Fruit fly (Drosophila melanogaster): ENCODE data around the gene Arpc4.

Gene Arpc4

DNA sequence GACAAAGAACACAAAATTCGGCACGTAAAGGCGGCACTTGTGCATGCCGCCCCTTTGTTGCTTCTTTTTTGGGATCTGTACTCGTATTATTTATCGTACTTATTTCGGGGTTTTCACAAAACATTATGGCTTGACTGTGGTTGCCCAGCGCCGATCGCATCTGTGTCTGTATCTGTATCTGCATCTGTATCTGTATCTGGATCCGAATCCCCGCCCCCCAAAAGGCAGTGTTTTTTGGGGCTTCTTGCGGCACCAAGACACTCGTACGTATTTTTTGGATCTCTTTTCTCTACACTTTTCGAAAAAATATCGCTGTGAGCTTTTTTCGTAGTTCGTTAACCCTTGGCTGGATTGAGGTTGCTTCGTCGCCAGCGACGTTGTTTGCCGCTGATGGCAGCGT, 37.2 kb upstream of the Arpc4 start:
- peak; percentile 64 for TF ChIP-seq Hr83 (GFP tag; optimal IDR thresholded peaks at IDR 0.05; ENCODE audit: poor library complexity, severe bottlenecking)
- no peak for TF ChIP-seq Rel (GFP tag; optimal IDR thresholded peaks at IDR 0.05)
- peak; percentile 88 for TF ChIP-seq Rel (tag; optimal IDR thresholded peaks at IDR 0.05)
- TF ChIP-seq Sp1 (GFP tag; optimal IDR thresholded peaks at IDR 0.05), result peak; percentile 18
- no peak for TF ChIP-seq CrebA (GFP tag; optimal IDR thresholded peaks at IDR 0.05; ENCODE audit: borderline replicate concordance)
- peak; percentile 26 for TF ChIP-seq jim (GFP tag; optimal IDR thresholded peaks at IDR 0.05)
- TF ChIP-seq br (GFP tag; optimal IDR thresholded peaks at IDR 0.05), result peak; percentile 12
- TF ChIP-seq Dif (GFP tag; optimal IDR thresholded peaks at IDR 0.05; ENCODE audit: partially characterized antibody), result peak; percentile 24
- TF ChIP-seq OdsH (GFP tag; optimal IDR thresholded peaks at IDR 0.05), result no peak
- TF ChIP-seq GATAd (GFP tag; optimal IDR thresholded peaks at IDR 0.05), result no peak

DNA sequence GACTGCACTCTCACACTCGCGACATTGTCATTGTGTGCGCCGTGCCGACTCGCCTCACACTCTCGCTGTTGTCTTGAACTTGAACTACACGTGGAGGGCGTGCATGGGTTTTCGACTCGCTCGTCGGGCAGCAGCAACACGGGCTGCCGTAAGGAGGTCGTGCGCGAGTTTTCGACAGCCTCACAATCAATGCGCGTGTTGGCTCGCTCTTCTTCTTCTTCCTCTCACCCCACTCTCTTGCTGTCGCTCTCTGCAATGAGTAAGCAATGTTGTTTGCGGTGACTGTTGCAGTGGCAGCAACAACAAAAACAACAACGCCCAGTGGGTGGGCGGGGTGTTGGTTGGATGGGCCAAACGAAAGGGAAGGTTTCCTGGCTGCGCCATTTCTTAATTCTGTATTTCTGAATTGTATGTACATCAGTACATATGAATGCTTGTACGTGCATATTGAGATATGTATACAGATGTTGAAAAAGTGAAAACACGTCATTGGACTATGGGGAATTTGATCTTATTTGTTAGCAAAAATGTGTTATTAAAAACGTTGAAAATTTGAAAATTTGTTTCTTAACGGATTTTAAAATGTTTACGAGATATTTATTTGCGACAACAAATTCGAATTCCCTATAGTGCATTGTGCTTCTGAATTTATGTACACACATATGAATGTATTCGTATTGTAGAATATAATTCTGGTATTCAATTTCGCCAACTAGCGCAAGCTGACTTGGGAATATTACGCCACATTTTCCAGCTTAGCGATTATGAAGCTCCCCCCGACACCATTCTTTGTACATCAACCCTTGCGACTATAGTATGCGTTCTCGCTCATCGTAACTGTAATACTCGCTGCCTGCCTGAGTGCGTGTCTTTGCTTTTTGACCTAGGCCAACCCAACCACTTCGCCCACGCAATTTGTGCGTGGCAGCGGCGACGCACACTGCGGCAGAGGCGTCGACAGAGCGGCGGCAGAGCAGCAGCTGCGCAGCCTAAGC, 36.3 kb upstream of the Arpc4 start:
- no peak for TF ChIP-seq Abd-B (GFP tag; optimal IDR thresholded peaks at IDR 0.05)
- peak; percentile 56 for TF ChIP-seq psq (GFP tag; optimal IDR thresholded peaks at IDR 0.05)
- peak; percentile 83 for TF ChIP-seq Dif (GFP tag; optimal IDR thresholded peaks at IDR 0.05; ENCODE audit: partially characterized antibody)
- no peak for TF ChIP-seq usp (GFP tag; optimal IDR thresholded peaks at IDR 0.05)
- no peak for TF ChIP-seq Mio (GFP tag; optimal IDR thresholded peaks at IDR 0.05)
- TF ChIP-seq woc (GFP tag; optimal IDR thresholded peaks at IDR 0.05), result no peak
- peak; percentile 49 for TF ChIP-seq Sp1 (GFP tag; optimal IDR thresholded peaks at IDR 0.05)
- peak; percentile 96 for TF ChIP-seq Jra (GFP tag; optimal IDR thresholded peaks at IDR 0.05)
- peak; percentile 29 for TF ChIP-seq sage (GFP tag; optimal IDR thresholded peaks at IDR 0.05)
- no peak for TF ChIP-seq OdsH (GFP tag; optimal IDR thresholded peaks at IDR 0.05)
- peak; percentile 39 for TF ChIP-seq jim (GFP tag; optimal IDR thresholded peaks at IDR 0.05)
- TF ChIP-seq pan (optimal IDR thresholded peaks at IDR 0.05), result no peak
- no peak for TF ChIP-seq Hr78 (GFP tag; optimal IDR thresholded peaks at IDR 0.05)
- TF ChIP-seq N (GFP tag; optimal IDR thresholded peaks at IDR 0.05), result no peak
- TF ChIP-seq Vsx2 (GFP tag; optimal IDR thresholded peaks at IDR 0.05; ENCODE audit: partially characterized antibody), result peak; percentile 48
- TF ChIP-seq rgr (GFP tag; optimal IDR thresholded peaks at IDR 0.05), result peak; percentile 27
- no peak for TF ChIP-seq Dfd (GFP tag; optimal IDR thresholded peaks at IDR 0.05)
- TF ChIP-seq CG32264 (GFP tag; optimal IDR thresholded peaks at IDR 0.05), result no peak
- peak; percentile 58 to 74 for TF ChIP-seq dl (GFP tag; optimal IDR thresholded peaks at IDR 0.05; ENCODE audit: insufficient read depth in 1 of 2, partially characterized antibody in 2 of 2)
- TF ChIP-seq fru (GFP tag; optimal IDR thresholded peaks at IDR 0.05), result peak; percentile 46
- peak; percentile 22 for TF ChIP-seq br (GFP tag; optimal IDR thresholded peaks at IDR 0.05)
- no peak for TF ChIP-seq dmrt93B (GFP tag; optimal IDR thresholded peaks at IDR 0.05)
- TF ChIP-seq Rel (GFP tag; optimal IDR thresholded peaks at IDR 0.05), result no peak
- peak; percentile 87 for TF ChIP-seq Rel (tag; optimal IDR thresholded peaks at IDR 0.05)
- no peak for TF ChIP-seq lola (GFP tag; optimal IDR thresholded peaks at IDR 0.05)
- TF ChIP-seq GATAd (GFP tag; optimal IDR thresholded peaks at IDR 0.05), result no peak
- peak; percentile 21 for TF ChIP-seq CG9705 (GFP tag; optimal IDR thresholded peaks at IDR 0.05)
- peak; percentile 95 for TF ChIP-seq h (GFP tag; optimal IDR thresholded peaks at IDR 0.05)
- no peak for TF ChIP-seq dsf (GFP tag; optimal IDR thresholded peaks at IDR 0.05; ENCODE audit: borderline replicate concordance)
- no peak for TF ChIP-seq sv (GFP tag; optimal IDR thresholded peaks at IDR 0.05)
- no peak for TF ChIP-seq CrebA (GFP tag; optimal IDR thresholded peaks at IDR 0.05; ENCODE audit: borderline replicate concordance)
- no peak for TF ChIP-seq foxo (GFP tag; optimal IDR thresholded peaks at IDR 0.05)
- no peak for TF ChIP-seq Hnf4 (GFP tag; optimal IDR thresholded peaks at IDR 0.05)
- TF ChIP-seq brk (GFP tag; optimal IDR thresholded peaks at IDR 0.05), result no peak
- no peak for TF ChIP-seq Myc (optimal IDR thresholded peaks at IDR 0.05)
- peak; percentile 98 for TF ChIP-seq tai (GFP tag; optimal IDR thresholded peaks at IDR 0.05)
- peak; percentile 6 for TF ChIP-seq ey (GFP tag; optimal IDR thresholded peaks at IDR 0.05)
- TF ChIP-seq HLH106 (tag; optimal IDR thresholded peaks at IDR 0.05), result peak; percentile 29
- TF ChIP-seq Hr83 (GFP tag; optimal IDR thresholded peaks at IDR 0.05; ENCODE audit: poor library complexity, severe bottlenecking), result peak; percentile 9
